Worm (Caenorhabditis elegans): ENCODE measurements around the gene mesp-1.

- no peak for TF ChIP-seq zag-1 (tag; optimal IDR thresholded peaks at IDR 0.05)
- TF ChIP-seq elt-1 (tag; optimal IDR thresholded peaks at IDR 0.05), result no peak
- no peak for TF ChIP-seq nhr-11 (tag; optimal IDR thresholded peaks at IDR 0.05)
- TF ChIP-seq unc-39 (tag; optimal IDR thresholded peaks at IDR 0.05), result no peak
- no peak for TF ChIP-seq snpc-4 (tag; optimal IDR thresholded peaks at IDR 0.05)
- TF ChIP-seq nhr-12 (tag; optimal IDR thresholded peaks at IDR 0.05), result no peak
- TF ChIP-seq alr-1 (tag; optimal IDR thresholded peaks at IDR 0.05), result no peak
- no peak for TF ChIP-seq lin-13 (GFP tag; optimal IDR thresholded peaks at IDR 0.05)
These were observed 42.2 kb upstream of the mesp-1 start, which contains the start of gene syx-4 for ce11 chrIV:8456899-8457298.
